Worm (Caenorhabditis elegans): ENCODE data around the gene C34F11.2.

Gene C34F11.2

DNA sequence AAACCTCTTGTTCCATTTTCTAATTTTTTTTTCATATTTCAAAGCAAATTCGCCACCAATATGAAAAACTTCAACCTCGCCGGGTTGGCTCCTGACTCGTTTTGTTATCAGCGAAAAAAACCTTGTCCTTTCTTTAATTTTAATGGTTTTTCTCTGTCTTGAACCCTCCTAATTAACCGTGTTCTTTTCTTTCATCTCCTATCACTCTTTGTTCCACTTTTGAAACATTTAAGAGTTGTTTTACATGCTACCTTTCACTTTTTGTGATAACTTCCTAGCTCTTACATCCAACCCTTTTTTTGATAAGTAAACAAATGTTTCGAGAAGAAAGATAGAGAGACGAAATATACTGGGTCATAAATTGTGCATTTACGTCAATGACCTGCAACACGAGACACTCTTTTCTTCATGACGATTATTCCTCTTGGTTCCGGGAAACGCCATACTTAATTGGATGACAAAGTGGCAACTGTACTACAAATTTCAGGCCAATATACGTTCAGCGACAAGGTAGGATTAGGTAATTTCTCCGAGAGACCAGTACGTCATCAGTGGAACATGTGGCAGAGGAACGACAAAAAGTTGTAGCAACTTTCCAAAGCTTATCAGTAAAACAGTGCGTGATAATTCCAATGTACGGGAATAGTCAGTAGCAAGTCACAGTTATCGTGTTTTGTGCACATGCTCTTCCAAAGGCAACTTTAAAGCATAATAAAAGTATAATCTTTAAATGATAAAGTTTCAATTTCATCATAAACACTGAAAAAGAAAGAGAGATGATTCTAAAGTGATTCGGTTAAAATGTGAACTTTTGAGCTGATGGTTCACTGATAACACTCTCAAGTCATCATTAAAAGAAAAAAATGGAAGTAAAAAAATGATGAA is 27.2 kb upstream of the C34F11.2 start:
- TF ChIP-seq hlh-13 (GFP tag; optimal IDR thresholded peaks at IDR 0.05) (no peak), elt-2 (tag; optimal IDR thresholded peaks at IDR 0.05) (peak; percentile 83)

DNA sequence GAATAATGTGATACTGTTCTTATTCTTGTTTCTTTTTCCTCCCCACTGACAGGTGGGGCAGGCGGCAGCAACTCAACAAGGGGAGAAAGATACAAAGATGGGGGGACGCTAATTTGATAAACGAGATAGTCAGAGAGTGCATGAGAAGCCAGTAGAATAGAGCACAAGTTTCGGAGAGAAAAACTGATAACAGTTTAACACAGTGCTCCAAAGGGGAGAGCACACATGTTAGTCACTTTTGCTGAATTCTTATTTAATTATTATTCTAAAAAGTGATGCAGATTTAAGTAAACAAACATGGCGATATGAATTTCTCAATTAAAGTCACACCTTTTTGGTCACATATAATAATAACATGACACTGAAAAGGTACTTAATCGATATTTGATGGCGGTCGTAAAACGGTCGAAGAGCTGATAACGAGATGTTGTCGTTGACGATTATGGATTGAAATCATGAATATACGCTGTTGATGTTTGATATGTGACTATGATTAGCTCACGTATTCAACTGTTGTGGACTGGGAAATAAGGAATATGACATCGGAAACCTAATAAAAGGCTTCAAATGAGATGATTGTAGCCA is 26.0 kb upstream of the C34F11.2 start:
- no peak for TF ChIP-seq mec-3 (tag; optimal IDR thresholded peaks at IDR 0.05; ENCODE audit: borderline replicate concordance)
- peak; percentile 88 for TF ChIP-seq elt-2 (tag; optimal IDR thresholded peaks at IDR 0.05)

DNA sequence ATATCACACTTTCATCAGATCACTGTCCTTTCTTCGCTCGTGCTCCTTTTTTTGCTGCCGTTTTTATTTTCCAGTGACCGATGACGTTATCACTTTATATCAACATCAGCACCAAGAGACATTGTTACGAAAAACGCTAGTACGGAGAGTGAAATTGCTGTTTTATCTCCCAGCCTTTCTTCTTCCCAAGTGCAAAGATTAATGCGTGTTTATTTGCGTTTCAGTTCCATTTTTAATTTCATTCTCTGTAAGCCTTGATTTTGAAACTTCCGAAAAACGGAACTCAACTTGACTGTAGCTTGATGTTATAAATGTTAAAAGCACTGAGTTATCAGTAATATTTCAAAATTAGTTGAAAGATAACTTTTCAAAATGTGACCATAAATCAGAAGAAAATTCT is 25.2 kb upstream of the C34F11.2 start:
- no peak for TF ChIP-seq elt-4 (tag; optimal IDR thresholded peaks at IDR 0.05)

DNA sequence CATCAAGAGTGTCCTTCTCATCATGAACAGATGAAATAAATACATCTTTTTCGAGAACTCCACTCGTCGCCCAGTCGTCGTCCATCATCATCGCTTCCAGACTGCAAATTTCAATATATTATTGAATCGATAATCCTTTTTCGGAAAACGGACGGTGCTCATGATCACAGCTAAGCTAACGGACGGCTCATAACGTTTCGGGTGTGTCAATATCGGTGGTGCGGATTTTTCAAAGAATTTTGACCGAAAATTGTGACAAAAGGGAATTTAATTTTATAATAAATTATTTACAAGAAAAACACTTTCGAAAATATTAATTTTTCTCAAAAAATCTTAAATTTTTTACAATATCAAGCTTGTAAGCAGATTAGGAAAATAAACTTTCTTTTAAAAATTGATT is 24.6 kb upstream of the C34F11.2 start, which contains the start of gene crh-2:
TSS of gene crh-2 (minus strand) at position 101 of the 400 bp plus-strand sequence.
- no peak for TF ChIP-seq ceh-2 (tag; optimal IDR thresholded peaks at IDR 0.05)
- no peak for TF ChIP-seq C08G9.2 (tag; optimal IDR thresholded peaks at IDR 0.05)

DNA sequence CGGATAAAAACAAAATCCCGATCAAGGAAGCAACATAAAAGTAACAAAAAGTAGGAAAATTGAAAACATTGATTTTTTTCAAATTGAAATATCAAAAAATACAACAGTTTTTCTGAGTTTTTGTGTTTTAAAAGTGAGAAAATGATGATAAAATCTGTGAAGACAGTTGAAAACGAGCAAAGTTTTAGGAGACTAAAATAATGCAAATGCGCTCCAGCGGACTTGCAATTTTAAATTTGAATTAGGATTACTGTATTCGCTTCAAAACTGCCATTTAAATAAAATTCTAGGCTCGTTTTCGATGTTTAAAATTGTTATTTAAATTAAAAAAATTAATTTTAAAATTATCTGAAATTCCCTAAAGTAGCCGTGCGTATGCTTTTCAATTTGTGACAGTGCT is 24.1 kb upstream of the C34F11.2 start:
- TF ChIP-seq ceh-14 (tag; optimal IDR thresholded peaks at IDR 0.05) = no peak
- TF ChIP-seq odd-2 (tag; optimal IDR thresholded peaks at IDR 0.05) = no peak
- TF ChIP-seq rnt-1 (tag; optimal IDR thresholded peaks at IDR 0.05) = no peak
- TF ChIP-seq ceh-6 (GFP tag; optimal IDR thresholded peaks at IDR 0.05) = no peak
- no peak for TF ChIP-seq tbx-7 (tag; optimal IDR thresholded peaks at IDR 0.05)
- TF ChIP-seq ceh-31 (tag; optimal IDR thresholded peaks at IDR 0.05) = no peak
- TF ChIP-seq che-1 (tag; optimal IDR thresholded peaks at IDR 0.05) = no peak
- no peak for TF ChIP-seq pha-4 (tag; optimal IDR thresholded peaks at IDR 0.05)
- no peak for TF ChIP-seq pat-9 (tag; optimal IDR thresholded peaks at IDR 0.05)
- TF ChIP-seq sox-2 (GFP tag; IDR thresholded peaks at IDR 0.05) = no peak

DNA sequence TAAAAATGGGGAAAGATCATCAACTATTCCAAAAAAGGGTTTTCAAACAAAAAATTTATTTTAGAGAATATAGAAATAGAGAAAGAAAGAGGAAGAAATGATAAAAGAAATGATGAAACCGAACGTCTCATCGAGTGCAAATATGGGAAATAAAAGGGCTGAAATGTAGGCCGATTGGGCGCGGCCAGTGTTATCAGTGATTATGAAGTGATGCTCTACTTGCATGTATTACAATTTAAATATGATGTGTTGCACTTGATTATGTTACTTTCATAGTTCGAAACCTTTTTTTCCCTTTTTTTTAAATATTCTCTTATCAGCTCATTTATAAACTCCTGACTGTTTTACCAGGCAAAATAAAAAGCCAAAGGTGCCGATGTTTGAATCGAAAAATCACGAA is 20.3 kb upstream of the C34F11.2 start:
- TF ChIP-seq hlh-6 (tag; optimal IDR thresholded peaks at IDR 0.05) (no peak), elt-2 (tag; optimal IDR thresholded peaks at IDR 0.05) (peak; percentile 71)

DNA sequence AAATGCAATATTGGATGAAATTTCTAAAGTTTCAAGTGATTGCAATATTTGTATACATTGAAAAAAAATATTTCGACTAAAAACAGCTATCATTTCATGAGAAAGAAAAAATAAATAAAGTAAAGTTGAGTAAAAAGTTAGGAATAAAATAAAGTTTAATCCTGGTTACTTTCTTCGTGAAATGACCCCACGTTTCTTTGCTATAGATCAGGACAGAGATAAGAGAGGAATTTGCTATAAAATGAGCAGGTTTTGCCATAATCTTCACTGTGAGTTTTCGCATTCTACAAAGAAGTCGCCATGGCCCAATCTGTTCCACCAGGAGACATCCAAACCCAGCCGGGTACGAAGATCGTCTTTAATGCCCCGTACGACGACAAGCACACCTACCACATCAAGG is 18.0 kb upstream of the C34F11.2 start, which contains the start of gene msp-49:
TSS of gene msp-49 (plus strand) at position 301 of the 400 bp plus-strand sequence.
- TF ChIP-seq gmeb-2 (tag; optimal IDR thresholded peaks at IDR 0.05) (no peak), ceh-34 (tag; optimal IDR thresholded peaks at IDR 0.05) (no peak), ceh-14 (tag; optimal IDR thresholded peaks at IDR 0.05) (no peak), C38D4.7 (GFP tag; optimal IDR thresholded peaks at IDR 0.05) (no peak), ztf-16 (tag; optimal IDR thresholded peaks at IDR 0.05) (no peak), unc-86 (tag; optimal IDR thresholded peaks at IDR 0.05) (no peak), ahr-1 (tag; optimal IDR thresholded peaks at IDR 0.05) (no peak), madf-2 (tag; optimal IDR thresholded peaks at IDR 0.05) (no peak), hlh-8 (tag; optimal IDR thresholded peaks at IDR 0.05) (no peak), sdc-2 (tag; optimal IDR thresholded peaks at IDR 0.05) (no peak), npax-4 (tag; optimal IDR thresholded peaks at IDR 0.05) (no peak), pqm-1 (tag; optimal IDR thresholded peaks at IDR 0.05) (no peak), ceh-19 (GFP tag; optimal IDR thresholded peaks at IDR 0.05) (no peak)

Measured in whole organism, late embryonic.